Fruit fly (Drosophila melanogaster): ENCODE results near the gene CG10383.

dm6 chr2L:18645468-18645867 lies 49.9 kb downstream of the CG10383 start:
- TF ChIP-seq Myc (optimal IDR thresholded peaks at IDR 0.05) (no peak), h (GFP tag; optimal IDR thresholded peaks at IDR 0.05) (peak; percentile 54), sage (GFP tag; optimal IDR thresholded peaks at IDR 0.05) (no peak), psq (GFP tag; optimal IDR thresholded peaks at IDR 0.05) (peak; percentile 9)
